Fruit fly (Drosophila melanogaster) whole organism, embryonic: Measurements from ENCODE around the gene Agxt.

ENCODE experiments used
- CG10321 ChIP-seq: fragments of 200-800 bp; sonication (Bioruptor generic); IDR thresholded peaks from 2 replicates; pipeline ENCODE4 v1.3.6; 2022; ENCODE audit warnings: missing biosample characterization, missing genetic modification characterization
- CG12155 ChIP-seq: fragments of 200-800 bp; sonication (Bioruptor generic); optimal IDR thresholded peaks from 3 replicates; lab custom pipeline; 2016; ENCODE audit warnings: missing biosample characterization, missing genetic modification characterization
- CG12659 ChIP-seq: fragments of 200-800 bp; sonication (Bioruptor generic); optimal IDR thresholded peaks from 3 replicates; lab custom pipeline; 2017; ENCODE audit warnings: mild to moderate bottlenecking, missing biosample characterization, missing genetic modification reagents, missing genetic modification characterization
- CG13424 ChIP-seq: fragments of 200-800 bp; sonication (Bioruptor generic); optimal IDR thresholded peaks from 2 replicates; lab custom pipeline; 2019; ENCODE audit warnings: missing biosample characterization, mild to moderate bottlenecking, missing genetic modification characterization, moderate library complexity
- CG1832 ChIP-seq: fragments of 200-800 bp; sonication (Bioruptor generic); optimal IDR thresholded peaks from 2 replicates; lab custom pipeline; 2017; ENCODE audit warnings: missing biosample characterization, mild to moderate bottlenecking, missing genetic modification characterization, inconsistent platforms
- CG2116 ChIP-seq: fragments of 200-800 bp; sonication (Bioruptor generic); optimal IDR thresholded peaks from 3 replicates; lab custom pipeline; 2018; ENCODE audit warnings: missing biosample characterization, mild to moderate bottlenecking, missing genetic modification characterization
- CG34224 ChIP-seq: fragments of 200-800 bp; sonication (Bioruptor generic); IDR thresholded peaks from 3 replicates; pipeline ENCODE4 v1.3.6; 2022; ENCODE audit warnings: missing biosample characterization, missing genetic modification characterization; ENCODE audit not compliant: partially characterized antibody
- CG34376 ChIP-seq: fragments of 200-800 bp; sonication (Bioruptor generic); optimal IDR thresholded peaks from 2 replicates; lab custom pipeline; 2018; ENCODE audit warnings: missing biosample characterization, mild to moderate bottlenecking, missing genetic modification characterization
- CG34422 ChIP-seq: fragments of 200-800 bp; sonication (Bioruptor generic); IDR thresholded peaks from 3 replicates; pipeline ENCODE4 v1.3.6; 2022; ENCODE audit warnings: missing biosample characterization, missing genetic modification characterization
- CG4328 ChIP-seq: fragments of 200-800 bp; sonication (Bioruptor generic); optimal IDR thresholded peaks from 3 replicates; lab custom pipeline; 2017; ENCODE audit warnings: missing biosample characterization, missing genetic modification reagents, missing genetic modification characterization
- CG4617 ChIP-seq: fragments of 200-800 bp; sonication (Bioruptor generic); optimal IDR thresholded peaks from 3 replicates; lab custom pipeline; 2016; ENCODE audit warnings: missing biosample characterization, missing genetic modification characterization, borderline replicate concordance
- CG5245 ChIP-seq: fragments of 200-800 bp; sonication (Bioruptor generic); optimal IDR thresholded peaks from 3 replicates; lab custom pipeline; 2016; ENCODE audit warnings: missing biosample characterization, missing genetic modification characterization
- CG7839 ChIP-seq: fragments of 200-800 bp; sonication (Bioruptor generic); optimal IDR thresholded peaks from 3 replicates; lab custom pipeline; 2018; ENCODE audit warnings: missing biosample characterization, mild to moderate bottlenecking, missing genetic modification characterization, moderate library complexity
- CG7928 ChIP-seq: fragments of 200-800 bp; sonication (Bioruptor generic); optimal IDR thresholded peaks from 2 replicates; lab custom pipeline; 2017; ENCODE audit warnings: missing biosample characterization, mild to moderate bottlenecking, missing genetic modification characterization
- CG9215 ChIP-seq: fragments of 200-800 bp; sonication (Bioruptor generic); IDR thresholded peaks from 2 replicates; pipeline ENCODE4 v1.3.6; 2022; ENCODE audit warnings: missing biosample characterization, missing genetic modification characterization
- CG9727 ChIP-seq: fragments of 200-800 bp; sonication (Bioruptor generic); optimal IDR thresholded peaks from 3 replicates; lab custom pipeline; 2017; ENCODE audit warnings: missing biosample characterization, mild to moderate bottlenecking, missing genetic modification characterization
- Fer1 ChIP-seq: fragments of 200-800 bp; sonication (Bioruptor generic); optimal IDR thresholded peaks from 2 replicates; lab custom pipeline; 2017; ENCODE audit warnings: missing biosample characterization, mild to moderate bottlenecking, missing genetic modification characterization
- Fer3 ChIP-seq: fragments of 200-800 bp; sonication (Bioruptor generic); optimal IDR thresholded peaks from 2 replicates; lab custom pipeline; 2018; ENCODE audit warnings: missing biosample characterization, mild to moderate bottlenecking, missing genetic modification characterization, moderate library complexity
- MBD-R2 ChIP-seq: fragments of 200-800 bp; sonication (Bioruptor generic); IDR thresholded peaks from 2 replicates; pipeline ENCODE4 v1.3.6; 2022; ENCODE audit warnings: missing biosample characterization, missing genetic modification characterization
- MESR4 ChIP-seq: fragments of 200-800 bp; sonication (Bioruptor generic); optimal IDR thresholded peaks from 2 replicates; lab custom pipeline; 2018; ENCODE audit warnings: missing biosample characterization, mild to moderate bottlenecking, missing genetic modification characterization, moderate library complexity
- Sin3A ChIP-seq: fragments of >200 bp; optimal IDR thresholded peaks from 2 replicates; lab custom pipeline; 2018
- Sry-β ChIP-seq: fragments of 200-800 bp; sonication (Bioruptor generic); optimal IDR thresholded peaks from 2 replicates; lab custom pipeline; 2018; ENCODE audit warnings: missing biosample characterization, mild to moderate bottlenecking, missing genetic modification characterization, moderate library complexity
- Trl ChIP-seq, 3 experiments: fragments of >200 bp in 2 of 3; fragments of 200-800 bp in 1 of 3; sonication (Bioruptor generic) in 1 of 3; optimal IDR thresholded peaks; 2 replicates in 1 of 3; 3 replicates in 2 of 3; lab custom pipeline; 2016 to 2017; ENCODE audit warnings: missing biosample characterization in 1 of 3, missing genetic modification characterization in 1 of 3
- YL-1 ChIP-seq: fragments of 200-800 bp; sonication (Bioruptor generic); optimal IDR thresholded peaks from 3 replicates; lab custom pipeline; 2017; ENCODE audit warnings: missing biosample characterization, mild to moderate bottlenecking, missing genetic modification characterization
- chinmo ChIP-seq: fragments of 200-800 bp; sonication (Bioruptor generic); IDR thresholded peaks from 4 replicates; pipeline ENCODE4 v1.3.6; 2022; ENCODE audit warnings: missing biosample characterization, missing genetic modification characterization; ENCODE audit not compliant: partially characterized antibody
- dan ChIP-seq: fragments of 200-800 bp; sonication (Bioruptor generic); IDR thresholded peaks from 2 replicates; pipeline ENCODE4 v1.3.6; 2022; ENCODE audit warnings: missing biosample characterization, missing genetic modification characterization
- ewg ChIP-seq: fragments of 200-800 bp; sonication (Bioruptor generic); optimal IDR thresholded peaks from 3 replicates; lab custom pipeline; 2017; ENCODE audit warnings: mild to moderate bottlenecking, missing biosample characterization, missing genetic modification reagents, missing genetic modification characterization
- fd3F ChIP-seq: fragments of 200-800 bp; sonication (Bioruptor generic); optimal IDR thresholded peaks from 2 replicates; lab custom pipeline; 2018; ENCODE audit warnings: missing biosample characterization, mild to moderate bottlenecking, missing genetic modification characterization, moderate library complexity
- gcm ChIP-seq: fragments of 200-800 bp; sonication (Bioruptor generic); optimal IDR thresholded peaks from 2 replicates; lab custom pipeline; 2019; ENCODE audit warnings: missing biosample characterization, mild to moderate bottlenecking, missing genetic modification characterization, moderate library complexity
- gem ChIP-seq: fragments of 200-800 bp; sonication (Bioruptor generic); optimal IDR thresholded peaks from 2 replicates; lab custom pipeline; 2019; ENCODE audit warnings: missing biosample characterization, mild to moderate bottlenecking, missing genetic modification characterization, moderate library complexity
- gfzf ChIP-seq: fragments of 200-800 bp; sonication (Bioruptor generic); optimal IDR thresholded peaks from 2 replicates; lab custom pipeline; 2016; ENCODE audit warnings: missing biosample characterization, mild to moderate bottlenecking, missing genetic modification characterization, moderate library complexity
- her ChIP-seq: fragments of 200-800 bp; sonication (Bioruptor generic); optimal IDR thresholded peaks from 2 replicates; lab custom pipeline; 2016; ENCODE audit warnings: missing biosample characterization, missing genetic modification characterization
- kah ChIP-seq: fragments of 200-800 bp; sonication (Bioruptor generic); optimal IDR thresholded peaks from 2 replicates; lab custom pipeline; 2018; ENCODE audit warnings: missing biosample characterization, mild to moderate bottlenecking, missing genetic modification characterization
- knrl ChIP-seq: fragments of 200-800 bp; sonication (Bioruptor generic); IDR thresholded peaks from 3 replicates; pipeline ENCODE4 v1.3.6; 2022; ENCODE audit warnings: missing biosample characterization, missing genetic modification characterization; ENCODE audit not compliant: partially characterized antibody
- nom ChIP-seq: fragments of 200-800 bp; sonication (Bioruptor generic); optimal IDR thresholded peaks from 2 replicates; lab custom pipeline; 2017; ENCODE audit warnings: missing biosample characterization, missing genetic modification characterization, mild to moderate bottlenecking, moderate library complexity, missing genetic modification reagents
- oc ChIP-seq: fragments of 200-800 bp; sonication (Bioruptor generic); optimal IDR thresholded peaks from 2 replicates; lab custom pipeline; 2018; ENCODE audit warnings: missing biosample characterization, mild to moderate bottlenecking, missing genetic modification characterization, moderate library complexity
- pan ChIP-seq, 4 experiments: fragments of >200 bp in 3 of 4; fragments of 200-800 bp in 1 of 4; sonication (Bioruptor generic) in 1 of 4; optimal IDR thresholded peaks in 3 of 4; IDR thresholded peaks in 1 of 4; 2 replicates each; pipeline versions ENCODE4 v1.3.6 to Lab custom; 2017 to 2022; ENCODE audit warnings: missing biosample characterization in 2 of 4, missing genetic modification characterization in 2 of 4, mixed read lengths in 1 of 4
- phol ChIP-seq: fragments of 200-800 bp; sonication (Bioruptor generic); optimal IDR thresholded peaks from 3 replicates; lab custom pipeline; 2018; ENCODE audit warnings: missing biosample characterization, mild to moderate bottlenecking, missing genetic modification characterization, moderate library complexity
- prd ChIP-seq, 3 experiments: fragments of >200 bp in 2 of 3; fragments of 200-800 bp in 1 of 3; sonication (Bioruptor generic) in 1 of 3; optimal IDR thresholded peaks in 2 of 3; IDR thresholded peaks in 1 of 3; 2 replicates in 2 of 3; 3 replicates in 1 of 3; pipeline versions ENCODE4 v1.3.6 to Lab custom; 2017 to 2022; ENCODE audit warnings: missing biosample characterization in 1 of 3, missing genetic modification characterization in 1 of 3
- pzg ChIP-seq: fragments of 200-800 bp; sonication (Bioruptor generic); optimal IDR thresholded peaks from 3 replicates; lab custom pipeline; 2018; ENCODE audit warnings: missing biosample characterization, mild to moderate bottlenecking, missing genetic modification characterization, moderate library complexity
- row ChIP-seq: fragments of 200-800 bp; sonication (Bioruptor generic); IDR thresholded peaks from 3 replicates; pipeline ENCODE4 v1.3.6; 2022; ENCODE audit warnings: missing biosample characterization, missing genetic modification characterization
- sens ChIP-seq: fragments of 200-800 bp; sonication (Bioruptor generic); peaks from one replicate; lab custom pipeline; 2016; ENCODE audit warnings: missing biosample characterization, missing genetic modification characterization
- slbo ChIP-seq: fragments of 200-800 bp; sonication (Bioruptor generic); IDR thresholded peaks from 2 replicates; pipeline ENCODE4 v1.3.6; 2022; ENCODE audit warnings: missing biosample characterization, missing genetic modification characterization
- tgo ChIP-seq: fragments of 200-800 bp; sonication (Bioruptor generic); IDR thresholded peaks from 3 replicates; pipeline ENCODE4 v1.3.6; 2022; ENCODE audit warnings: missing biosample characterization, missing genetic modification characterization
- trem ChIP-seq: fragments of 200-800 bp; optimal IDR thresholded peaks from 3 replicates; lab custom pipeline; 2019; ENCODE audit warnings: missing biosample characterization, mild to moderate bottlenecking, missing genetic modification characterization, moderate library complexity
- ttk ChIP-seq: fragments of 200-800 bp; sonication (Bioruptor generic); IDR thresholded peaks from 2 replicates; pipeline ENCODE4 v2.1.2; 2022; ENCODE audit warnings: missing biosample characterization, missing genetic modification characterization
- zfh1 ChIP-seq: fragments of 200-800 bp; sonication (Bioruptor generic); IDR thresholded peaks from 3 replicates; pipeline ENCODE4 v1.3.6; 2022; ENCODE audit warnings: missing biosample characterization, missing genetic modification characterization

Gene Agxt

dm6 chrX:6533836-6534357 is 5.1 kb downstream of the Agxt start, which contains the start of gene dx:
Gene dx, plus strand, starts transcription at chrX:6533999.
- TF ChIP-seq ewg (GFP tag; lab: Kevin White, UChicago) (peak; percentile 33), CG12155 (GFP tag; lab: Kevin White, UChicago) (no peak), prd (optimal IDR thresholded peaks at IDR 0.05; lab: Kevin White, UChicago) (no peak), prd (GFP tag; IDR thresholded peaks at IDR 0.05; lab: Robert Waterston, UW) (peak; percentile 22; the same call in 1 of the 3 replicates), chinmo (GFP tag; lab: Robert Waterston, UW) (0 out of 4 replicates have a peak, but pooled peaks have one; percentile 35), sens (peak; percentile 69), pan (optimal IDR thresholded peaks at IDR 0.05; lab: Kevin White, UChicago) (no peak), pan (GFP tag; optimal IDR thresholded peaks at IDR 0.05 in 1 of 2, IDR thresholded peaks at IDR 0.05 in 1 of 2) (peak in 1 of 2 experiments; percentile 27), fd3F (GFP tag; lab: Kevin White, UChicago) (no peak), slbo (GFP tag; lab: Robert Waterston, UW) (0 out of 2 replicates have a peak, but pooled peaks have one; percentile 39), CG10321 (GFP tag; lab: Robert Waterston, UW) (peak; percentile 67), gem (no peak), phol (tag; lab: Kevin White, UChicago) (peak; percentile 96), Sry-β (GFP tag; lab: Kevin White, UChicago) (peak; percentile 10), CG1832 (peak; percentile 94), zfh1 (GFP tag; lab: Robert Waterston, UW) (no peak), tgo (GFP tag; lab: Robert Waterston, UW) (0 out of 3 replicates have a peak, but pooled peaks have one; percentile 15), ttk (no peak), gfzf (GFP tag; lab: Kevin White, UChicago) (peak; percentile 29), Trl (optimal IDR thresholded peaks at IDR 0.05; lab: Kevin White, UChicago) (peak; percentile 53 to 74), Trl (GFP tag; optimal IDR thresholded peaks at IDR 0.05; lab: Kevin White, UChicago) (no peak), row (peak; percentile 59), gcm (peak; percentile 6), Sin3A (peak; percentile 33), CG2116 (GFP tag; lab: Kevin White, UChicago) (peak; percentile 87), pzg (peak; percentile 8), oc (tag; lab: Kevin White, UChicago) (no peak), MESR4 (peak; percentile 91), CG7839 (tag; lab: Kevin White, UChicago) (peak; percentile 0), CG4328 (GFP tag; lab: Kevin White, UChicago) (no peak), MBD-R2 (GFP tag; lab: Robert Waterston, UW) (0 out of 2 replicates have a peak, but pooled peaks have one; percentile 25), CG12659 (GFP tag; lab: Kevin White, UChicago) (peak; percentile 45), CG34422 (GFP tag; lab: Robert Waterston, UW) (0 out of 3 replicates have a peak, but pooled peaks have one; percentile 19), CG34224 (GFP tag; lab: Robert Waterston, UW) (0 out of 3 replicates have a peak, but pooled peaks have one; percentile 41), CG34376 (GFP tag; lab: Kevin White, UChicago) (peak; percentile 32), YL-1 (GFP tag; lab: Kevin White, UChicago) (peak; percentile 79), CG4617 (GFP tag; lab: Kevin White, UChicago) (peak; percentile 25), Fer3 (tag; lab: Kevin White, UChicago) (no peak), CG9727 (peak; percentile 8), CG9215 (no peak), dan (GFP tag; lab: Robert Waterston, UW) (no peak), Fer1 (peak; percentile 56), CG7928 (GFP tag; lab: Kevin White, UChicago) (peak; percentile 76), CG13424 (tag; lab: Kevin White, UChicago) (peak; percentile 15), her (GFP tag; lab: Kevin White, UChicago) (peak; percentile 52), trem (tag; lab: Kevin White, UChicago) (peak; percentile 7), CG5245 (GFP tag; lab: Kevin White, UChicago) (no peak), knrl (no peak), nom (GFP tag; lab: Kevin White, UChicago) (peak; percentile 46), kah (GFP tag; lab: Kevin White, UChicago) (peak; percentile 72)
